Worm (Caenorhabditis elegans): ENCODE measurements around the gene C29F5.8.

DNA sequence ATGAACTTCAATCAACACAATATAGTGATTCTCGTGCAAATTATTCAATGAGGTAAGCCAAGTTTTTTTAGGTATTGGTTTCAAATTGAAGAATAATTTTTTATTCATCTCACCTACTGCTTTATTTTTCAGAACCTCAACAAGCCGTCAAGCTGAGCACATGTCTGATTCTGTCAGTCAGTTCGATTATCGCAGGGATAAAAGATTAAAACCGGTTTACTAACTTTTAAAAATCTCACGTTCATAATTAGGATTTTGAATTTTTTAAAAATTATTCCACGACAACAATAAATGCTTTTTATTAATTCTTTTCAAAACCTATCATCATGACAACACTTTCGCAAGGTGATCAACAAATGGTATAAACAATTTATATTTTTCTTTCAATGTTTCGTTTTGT is 44.0 kb upstream of the C29F5.8 start, which contains the start of gene F13H8.12:
- no peak for TF ChIP-seq egl-27 (tag; optimal IDR thresholded peaks at IDR 0.05)
- no peak for TF ChIP-seq snpc-4 (tag; optimal IDR thresholded peaks at IDR 0.05)
- TF ChIP-seq ceh-82 (tag; optimal IDR thresholded peaks at IDR 0.05): no peak
- TF ChIP-seq R02D3.7 (tag; optimal IDR thresholded peaks at IDR 0.05): no peak
- TF ChIP-seq nhr-25 (tag; optimal IDR thresholded peaks at IDR 0.05): no peak

Measured in whole organism, L2 larva.